Worm (Caenorhabditis elegans): ENCODE results near the gene ric-3.

ric-3 gene

ce11 chrIV:7785506-7786065 lies 32.5 kb upstream of the ric-3 start, which contains the start of gene tag-322:
tag-322 (minus strand) TSS chrIV:7785556.
- TF ChIP-seq flt-1 (GFP tag; IDR thresholded peaks at IDR 0.05) (no peak), ets-7 (tag; optimal IDR thresholded peaks at IDR 0.05) (no peak), hmbx-1 (tag; optimal IDR thresholded peaks at IDR 0.05) (no peak), aly-1 (tag; optimal IDR thresholded peaks at IDR 0.05) (no peak), hmg-4 (GFP tag; optimal IDR thresholded peaks at IDR 0.05) (no peak), pes-1 (GFP tag; IDR thresholded peaks at IDR 0.05) (no peak), tra-4 (tag; optimal IDR thresholded peaks at IDR 0.05) (no peak), B0310.2 (tag; optimal IDR thresholded peaks at IDR 0.05) (no peak), sea-1 (GFP tag; conservative IDR thresholded peaks at IDR 0.05) (no peak), F13C5.2 (tag; optimal IDR thresholded peaks at IDR 0.05) (no peak), ceh-36 (tag; optimal IDR thresholded peaks at IDR 0.05) (no peak), ama-1 (optimal IDR thresholded peaks at IDR 0.05) (no peak), ceh-13 (GFP tag; optimal IDR thresholded peaks at IDR 0.05) (no peak), tbx-37 (GFP tag; conservative IDR thresholded peaks at IDR 0.05) (no peak), tbx-11 (GFP tag; IDR thresholded peaks at IDR 0.05) (no peak), scrt-1 (GFP tag; IDR thresholded peaks at IDR 0.05) (no peak)

ce11 chrIV:7789521-7789949 lies 28.5 kb upstream of the ric-3 start, which contains the start of gene imp-3:
imp-3 (minus strand) TSS chrIV:7789613.
- TF ChIP-seq flt-1 (GFP tag; IDR thresholded peaks at IDR 0.05) (no peak), F13C5.2 (tag; optimal IDR thresholded peaks at IDR 0.05) (no peak), B0310.2 (tag; optimal IDR thresholded peaks at IDR 0.05) (no peak), tbx-11 (GFP tag; IDR thresholded peaks at IDR 0.05) (no peak), tbx-37 (GFP tag; conservative IDR thresholded peaks at IDR 0.05) (no peak), aly-1 (tag; optimal IDR thresholded peaks at IDR 0.05) (no peak), tra-4 (tag; optimal IDR thresholded peaks at IDR 0.05) (no peak), hmg-4 (GFP tag; optimal IDR thresholded peaks at IDR 0.05) (no peak), ama-1 (optimal IDR thresholded peaks at IDR 0.05) (peak; percentile 67), pes-1 (GFP tag; IDR thresholded peaks at IDR 0.05) (no peak), hmbx-1 (tag; optimal IDR thresholded peaks at IDR 0.05) (no peak), ets-7 (tag; optimal IDR thresholded peaks at IDR 0.05) (no peak), sea-1 (GFP tag; conservative IDR thresholded peaks at IDR 0.05) (0 out of 2 replicates have a peak, but pooled peaks have one; percentile 21)

- TF ChIP-seq ama-1 (optimal IDR thresholded peaks at IDR 0.05), result peak; percentile 67
- TF ChIP-seq hmg-4 (GFP tag; optimal IDR thresholded peaks at IDR 0.05), result no peak
These were observed 27.8 kb upstream of the ric-3 start for ce11 chrIV:7790151-7790691.

ce11 chrIV:7790801-7791588 lies 27.1 kb upstream of the ric-3 start, which contains the start of gene rsp-6:
rsp-6 (minus strand) TSS chrIV:7791229.
- TF ChIP-seq ama-1 (optimal IDR thresholded peaks at IDR 0.05), result peak; percentile 41
- TF ChIP-seq tbx-37 (GFP tag; conservative IDR thresholded peaks at IDR 0.05), result no peak
- peak; percentile 84 for TF ChIP-seq F13C5.2 (tag; optimal IDR thresholded peaks at IDR 0.05)

ce11 chrIV:7791821-7792446 lies 26.1 kb upstream of the ric-3 start, which contains the start of gene C33H5.13:
C33H5.13 (minus strand) TSS chrIV:7792263.
- TF ChIP-seq tbx-11 (GFP tag; IDR thresholded peaks at IDR 0.05) (no peak), hnd-1 (tag; optimal IDR thresholded peaks at IDR 0.05) (no peak), sea-1 (GFP tag; conservative IDR thresholded peaks at IDR 0.05) (no peak), B0310.2 (tag; optimal IDR thresholded peaks at IDR 0.05) (no peak), F13C5.2 (tag; optimal IDR thresholded peaks at IDR 0.05) (no peak), ama-1 (optimal IDR thresholded peaks at IDR 0.05) (no peak), scrt-1 (GFP tag; IDR thresholded peaks at IDR 0.05) (no peak), pes-1 (GFP tag; IDR thresholded peaks at IDR 0.05) (no peak), flt-1 (GFP tag; IDR thresholded peaks at IDR 0.05) (no peak), ceh-13 (GFP tag; optimal IDR thresholded peaks at IDR 0.05) (no peak), tbx-37 (GFP tag; conservative IDR thresholded peaks at IDR 0.05) (no peak), hmbx-1 (tag; optimal IDR thresholded peaks at IDR 0.05) (no peak), tra-4 (tag; optimal IDR thresholded peaks at IDR 0.05) (no peak), ets-7 (tag; optimal IDR thresholded peaks at IDR 0.05) (no peak)

- TF ChIP-seq scrt-1 (GFP tag; IDR thresholded peaks at IDR 0.05) (no peak), ceh-36 (tag; optimal IDR thresholded peaks at IDR 0.05) (no peak), hmg-4 (GFP tag; optimal IDR thresholded peaks at IDR 0.05) (no peak), hnd-1 (tag; optimal IDR thresholded peaks at IDR 0.05) (no peak), hmbx-1 (tag; optimal IDR thresholded peaks at IDR 0.05) (no peak), sea-1 (GFP tag; conservative IDR thresholded peaks at IDR 0.05) (no peak), ama-1 (optimal IDR thresholded peaks at IDR 0.05) (no peak), ceh-13 (GFP tag; optimal IDR thresholded peaks at IDR 0.05) (no peak), B0310.2 (tag; optimal IDR thresholded peaks at IDR 0.05) (no peak), ets-7 (tag; optimal IDR thresholded peaks at IDR 0.05) (no peak), tra-4 (tag; optimal IDR thresholded peaks at IDR 0.05) (no peak)
These were observed 23.3 kb upstream of the ric-3 start, which contains the start of gene ntp-1 for ce11 chrIV:7794709-7795108. ntp-1 (minus strand) TSS chrIV:7794809.

All from whole organism, early embryonic.